Worm (Caenorhabditis elegans): ENCODE results near the gene Y41D4B.4.

ce11 chrIV:1679227-1679626 lies 19.3 kb downstream of the Y41D4B.4 start:
- TF ChIP-seq nhr-28 (tag; optimal IDR thresholded peaks at IDR 0.05): no peak
- TF ChIP-seq nhr-12 (tag; optimal IDR thresholded peaks at IDR 0.05): no peak
- TF ChIP-seq elt-3 (tag; optimal IDR thresholded peaks at IDR 0.05): no peak
- no peak for TF ChIP-seq ztf-11 (tag; optimal IDR thresholded peaks at IDR 0.05)
- TF ChIP-seq unc-39 (tag; optimal IDR thresholded peaks at IDR 0.05): no peak
- TF ChIP-seq ceh-83 (GFP tag; optimal IDR thresholded peaks at IDR 0.05): no peak
- TF ChIP-seq lsy-2 (tag; optimal IDR thresholded peaks at IDR 0.05): no peak
- no peak for TF ChIP-seq mep-1 (tag; optimal IDR thresholded peaks at IDR 0.05)
- TF ChIP-seq snpc-4 (tag; optimal IDR thresholded peaks at IDR 0.05): no peak
- TF ChIP-seq drap-1 (GFP tag; optimal IDR thresholded peaks at IDR 0.05): no peak
- TF ChIP-seq hlh-1 (tag; optimal IDR thresholded peaks at IDR 0.05): no peak
- TF ChIP-seq unc-62 (GFP tag; optimal IDR thresholded peaks at IDR 0.05): no peak
